Worm (Caenorhabditis elegans) whole organism, late embryonic: ENCODE measurements around the gene T27E4.5.

Experiments
- C08G9.2 ChIP-seq: sonication (generic microtip); optimal IDR thresholded peaks from 2 replicates; lab custom pipeline; 2016; ENCODE audit warnings: mild to moderate bottlenecking, missing genetic modification characterization, moderate library complexity, missing compliant biosample characterization
- K02D7.2 ChIP-seq: sonication (generic microtip); optimal IDR thresholded peaks from 2 replicates; lab custom pipeline; 2017; ENCODE audit warnings: mild to moderate bottlenecking, missing genetic modification characterization, missing compliant biosample characterization
- T23F11.4 ChIP-seq: fragments of 200-800 bp; sonication (Bioruptor generic); optimal IDR thresholded peaks from 2 replicates; lab custom pipeline; 2018; ENCODE audit warnings: mild to moderate bottlenecking, missing genetic modification characterization, missing compliant biosample characterization
- Y22D7AL.16 ChIP-seq: sonication (generic microtip); optimal IDR thresholded peaks from 2 replicates; lab custom pipeline; 2016; ENCODE audit warnings: missing genetic modification characterization, missing compliant biosample characterization
- ahr-1 ChIP-seq: sonication (generic microtip); optimal IDR thresholded peaks from 2 replicates; lab custom pipeline; 2016; ENCODE audit warnings: missing genetic modification characterization, missing compliant biosample characterization
- ceh-14 ChIP-seq: sonication (generic microtip); optimal IDR thresholded peaks from 2 replicates; lab custom pipeline; 2016; ENCODE audit warnings: missing genotype, missing genetic modification characterization, missing compliant biosample characterization
- ceh-18 ChIP-seq: sonication (generic microtip); optimal IDR thresholded peaks from 2 replicates; lab custom pipeline; 2016; ENCODE audit warnings: missing genetic modification characterization, missing compliant biosample characterization
- ceh-24 ChIP-seq: sonication (generic microtip); optimal IDR thresholded peaks from 2 replicates; lab custom pipeline; 2016; ENCODE audit warnings: mild to moderate bottlenecking, missing genetic modification characterization, missing compliant biosample characterization
- ceh-31 ChIP-seq: sonication (generic microtip); optimal IDR thresholded peaks from 2 replicates; lab custom pipeline; 2016; ENCODE audit warnings: missing genetic modification characterization, missing compliant biosample characterization
- ceh-48 ChIP-seq: sonication (generic microtip); optimal IDR thresholded peaks from 2 replicates; lab custom pipeline; 2016; ENCODE audit warnings: missing genetic modification characterization, inconsistent platforms, missing compliant biosample characterization
- ceh-9 ChIP-seq: sonication (generic microtip); optimal IDR thresholded peaks from 2 replicates; lab custom pipeline; 2016; ENCODE audit warnings: mild to moderate bottlenecking, missing genetic modification characterization, inconsistent platforms, missing compliant biosample characterization
- dve-1 ChIP-seq: sonication (generic microtip); optimal IDR thresholded peaks from 2 replicates; lab custom pipeline; 2017; ENCODE audit warnings: antibody characterized with exemption, mild to moderate bottlenecking, missing genetic modification characterization, missing compliant biosample characterization
- elt-4 ChIP-seq: sonication (generic microtip); optimal IDR thresholded peaks from 2 replicates; lab custom pipeline; 2016; ENCODE audit warnings: missing genetic modification characterization, missing compliant biosample characterization
- ets-4 ChIP-seq: sonication (generic microtip); optimal IDR thresholded peaks from 2 replicates; lab custom pipeline; 2016; ENCODE audit warnings: missing genetic modification characterization, missing compliant biosample characterization
- eyg-1 ChIP-seq: sonication (generic microtip); optimal IDR thresholded peaks from 2 replicates; lab custom pipeline; 2016; ENCODE audit warnings: missing genotype, missing genetic modification characterization, missing compliant biosample characterization
- hlh-13 ChIP-seq: fragments of 200-800 bp; sonication (Bioruptor generic); optimal IDR thresholded peaks from 2 replicates; lab custom pipeline; 2018; ENCODE audit warnings: mild to moderate bottlenecking, missing genetic modification characterization, missing compliant biosample characterization
- hlh-8 ChIP-seq: sonication (generic microtip); optimal IDR thresholded peaks from 2 replicates; lab custom pipeline; 2016; ENCODE audit warnings: missing genotype, missing genetic modification characterization, missing compliant biosample characterization
- lim-6 ChIP-seq: sonication (generic microtip); optimal IDR thresholded peaks from 2 replicates; lab custom pipeline; 2016; ENCODE audit warnings: missing genetic modification characterization, missing compliant biosample characterization
- lin-11 ChIP-seq: fragments of 200-800 bp; sonication (Bioruptor generic); optimal IDR thresholded peaks from 2 replicates; lab custom pipeline; 2018; ENCODE audit warnings: mild to moderate bottlenecking, missing genetic modification characterization, missing compliant biosample characterization
- madf-2 ChIP-seq: sonication (generic microtip); optimal IDR thresholded peaks from 2 replicates; lab custom pipeline; 2017; ENCODE audit warnings: missing genetic modification characterization, missing compliant biosample characterization
- nfya-1 ChIP-seq: sonication (generic microtip); optimal IDR thresholded peaks from 2 replicates; lab custom pipeline; 2017; ENCODE audit warnings: missing genetic modification characterization, mild to moderate bottlenecking, missing compliant biosample characterization, antibody characterized with exemption, moderate library complexity
- nhr-11 ChIP-seq: fragments of 150-350 bp; optimal IDR thresholded peaks from 2 replicates; lab custom pipeline; 2014; ENCODE audit warnings: missing biosample characterization, missing genetic modification characterization
- odd-2 ChIP-seq: sonication (generic microtip); optimal IDR thresholded peaks from 2 replicates; lab custom pipeline; 2017; ENCODE audit warnings: antibody characterized with exemption, mild to moderate bottlenecking, missing genetic modification characterization, missing compliant biosample characterization
- pag-3 ChIP-seq: sonication (generic microtip); optimal IDR thresholded peaks from 2 replicates; lab custom pipeline; 2016; ENCODE audit warnings: missing compliant biosample characterization, missing genetic modification characterization, borderline replicate concordance
- pat-9 ChIP-seq: fragments of 200-800 bp; sonication (Bioruptor generic); optimal IDR thresholded peaks from 2 replicates; lab custom pipeline; 2018; ENCODE audit warnings: mild to moderate bottlenecking, missing genetic modification characterization, moderate library complexity, missing compliant biosample characterization
- pax-1 ChIP-seq: fragments of 150-350 bp; optimal IDR thresholded peaks from 2 replicates; lab custom pipeline; 2014; ENCODE audit warnings: missing biosample characterization, missing genetic modification characterization
- pqm-1 ChIP-seq: sonication (generic microtip); optimal IDR thresholded peaks from 2 replicates; lab custom pipeline; 2016; ENCODE audit warnings: missing genetic modification characterization, missing compliant biosample characterization
- pros-1 ChIP-seq: fragments of 150-350 bp; optimal IDR thresholded peaks from 2 replicates; lab custom pipeline; 2014; ENCODE audit warnings: missing biosample characterization, missing genetic modification reagents, missing genetic modification characterization
- sox-4 ChIP-seq: sonication (generic microtip); optimal IDR thresholded peaks from 2 replicates; lab custom pipeline; 2017; ENCODE audit warnings: mild to moderate bottlenecking, missing genetic modification characterization, inconsistent platforms, missing compliant biosample characterization
- unc-3 ChIP-seq, 2 experiments: fragments of 200-800 bp in 1 of 2; sonication (Bioruptor generic) in 1 of 2; sonication (generic microtip) in 1 of 2; conservative IDR thresholded peaks in 1 of 2; optimal IDR thresholded peaks in 1 of 2; 2 replicates each; pipeline versions ENCODE4 v1.3.6 to Lab custom; 2016 to 2022; ENCODE audit warnings: missing compliant biosample characterization in 2 of 2, missing genetic modification characterization in 2 of 2, missing genetic modification reagents in 1 of 2
- unc-42 ChIP-seq: sonication (generic microtip); optimal IDR thresholded peaks from 2 replicates; lab custom pipeline; 2016; ENCODE audit warnings: missing genotype, missing genetic modification characterization, missing compliant biosample characterization
- unc-55 ChIP-seq: sonication (generic microtip); optimal IDR thresholded peaks from 2 replicates; lab custom pipeline; 2017; ENCODE audit warnings: missing biosample characterization, missing genetic modification reagents, missing genetic modification characterization
- zip-5 ChIP-seq: sonication (generic microtip); optimal IDR thresholded peaks from 2 replicates; lab custom pipeline; 2016; ENCODE audit warnings: missing genetic modification characterization, missing compliant biosample characterization
- ztf-16 ChIP-seq: sonication (generic microtip); optimal IDR thresholded peaks from 2 replicates; lab custom pipeline; 2017; ENCODE audit warnings: missing genetic modification characterization, missing compliant biosample characterization

Gene T27E4.5

DNA sequence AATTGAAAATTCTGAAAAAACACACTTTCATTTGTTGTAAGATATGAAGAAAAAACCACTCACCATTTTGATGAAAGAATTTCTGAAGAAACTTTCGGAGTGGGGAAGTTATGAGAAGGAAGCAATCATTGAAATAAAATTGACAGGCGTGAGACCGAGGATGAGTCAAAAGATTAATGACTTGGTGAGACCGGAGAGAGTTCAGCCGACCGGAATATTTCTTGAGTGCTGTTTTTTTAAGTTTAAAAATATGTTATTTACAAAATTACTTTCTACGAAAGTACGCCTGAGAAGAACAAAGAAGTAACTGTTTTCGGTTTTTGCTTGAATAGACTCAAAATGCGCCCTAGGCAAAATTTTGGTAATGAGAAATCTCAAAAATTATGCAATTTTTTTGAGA, 13.3 kb downstream of the T27E4.5 start, which contains the start of gene C25E10.10:
Gene C25E10.10 (minus strand): TSS at position 101 of the 400 bp plus-strand sequence.
- TF ChIP-seq pqm-1, result no peak
- TF ChIP-seq T23F11.4, result no peak
- TF ChIP-seq unc-55, result no peak
- TF ChIP-seq pax-1 (tag; lab: Kevin White, UChicago), result no peak
- no peak for TF ChIP-seq hlh-8
- TF ChIP-seq lin-11 (tag; lab: Kevin White, UChicago), result no peak
- no peak for TF ChIP-seq nfya-1 (tag; lab: Kevin White, UChicago)
- no peak for TF ChIP-seq nhr-11
- TF ChIP-seq madf-2 (tag; lab: Kevin White, UChicago), result no peak
- no peak for TF ChIP-seq unc-42 (tag; lab: Kevin White, UChicago)
- no peak for TF ChIP-seq ets-4
- no peak for TF ChIP-seq K02D7.2 (tag; lab: Kevin White, UChicago)
- TF ChIP-seq pros-1, result no peak
- no peak for TF ChIP-seq ceh-14 (tag; lab: Kevin White, UChicago)
- no peak for TF ChIP-seq dve-1
- TF ChIP-seq lim-6 (tag; lab: Kevin White, UChicago), result no peak
- no peak for TF ChIP-seq sox-4 (tag; lab: Kevin White, UChicago)
- TF ChIP-seq, all 69 proteins: peak for 0

DNA sequence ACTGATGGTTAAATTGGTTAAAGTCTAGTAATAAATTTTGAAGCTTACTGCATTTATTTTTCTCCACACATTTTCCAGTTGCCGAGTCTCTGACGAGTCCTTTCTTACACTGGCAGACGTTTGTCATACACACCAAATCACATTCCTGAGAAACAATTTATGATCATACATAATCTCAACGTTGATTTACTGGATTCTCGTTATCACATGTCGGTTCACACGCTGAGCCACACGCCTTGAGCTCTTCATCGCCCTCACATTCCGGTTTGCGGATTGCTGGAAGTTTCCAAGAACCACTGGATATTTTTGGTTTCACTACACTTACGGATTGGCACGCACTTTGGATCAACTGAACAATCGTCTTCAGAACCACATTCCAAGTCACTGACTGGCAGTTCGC, 13.9 kb downstream of the T27E4.5 start:
- TF ChIP-seq ceh-18 (tag; lab: Kevin White, UChicago) (no peak), zip-5 (no peak), ets-4 (no peak), dve-1 (no peak), elt-4 (tag; lab: Kevin White, UChicago) (no peak), eyg-1 (tag; lab: Kevin White, UChicago) (no peak), nhr-11 (no peak), unc-3 (GFP tag; conservative IDR thresholded peaks at IDR 0.05; lab: Robert Waterston, UW) (no peak), unc-3 (tag; optimal IDR thresholded peaks at IDR 0.05; lab: Kevin White, UChicago) (no peak)

DNA sequence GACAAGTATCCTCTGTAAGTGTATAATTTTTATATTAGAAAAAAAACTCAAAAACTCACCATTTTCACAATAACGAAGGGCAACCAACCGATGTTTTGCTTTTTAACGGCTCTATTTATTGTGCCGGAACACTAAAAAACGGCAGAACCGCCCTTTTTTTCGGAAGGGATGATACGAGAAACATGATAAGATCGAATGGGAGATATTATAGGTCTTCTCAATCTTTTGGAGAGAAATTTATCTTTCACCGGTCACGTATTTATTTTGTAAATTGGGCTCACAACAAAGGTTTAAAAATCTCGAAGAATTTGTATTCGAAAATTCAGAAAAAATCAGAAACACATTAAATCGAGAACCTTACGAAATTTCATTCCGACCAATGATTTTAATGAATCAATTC, 14.8 kb downstream of the T27E4.5 start, which contains the start of gene swm-1:
Gene swm-1 (minus strand): TSS at position 101 of the 400 bp plus-strand sequence.
- TF ChIP-seq nhr-11 (no peak), ceh-14 (tag; lab: Kevin White, UChicago) (no peak), pat-9 (no peak), hlh-13 (GFP tag; lab: Kevin White, UChicago) (no peak), pax-1 (tag; lab: Kevin White, UChicago) (no peak), Y22D7AL.16 (tag; lab: Kevin White, UChicago) (no peak)

DNA sequence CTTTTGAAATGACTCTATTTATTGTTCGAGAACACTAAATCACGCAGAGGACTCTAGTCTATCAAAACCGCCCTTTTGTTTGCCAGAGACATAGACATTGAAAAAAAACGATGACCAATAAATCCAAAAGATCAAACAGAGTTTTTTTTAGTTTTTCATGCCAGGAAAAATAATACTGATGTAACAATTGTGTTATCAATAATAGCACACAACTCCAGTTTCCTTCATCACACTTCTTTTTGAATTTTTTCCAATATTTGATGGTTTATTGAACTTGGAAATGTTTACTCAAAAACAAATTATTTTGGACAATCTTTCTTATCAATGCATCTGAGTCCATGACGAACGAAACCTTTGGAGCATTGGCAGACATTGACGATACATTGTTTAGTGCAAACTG, 15.6 kb downstream of the T27E4.5 start, which contains the start of gene C25E10.8:
Gene C25E10.8 (minus strand): TSS at position 101 of the 400 bp plus-strand sequence.
- no peak for TF ChIP-seq pax-1 (tag; lab: Kevin White, UChicago)
- no peak for TF ChIP-seq odd-2 (tag; lab: Kevin White, UChicago)
- TF ChIP-seq C08G9.2 (tag; lab: Kevin White, UChicago), result no peak
- TF ChIP-seq ceh-48, result no peak
- TF ChIP-seq ceh-14 (tag; lab: Kevin White, UChicago), result no peak
- TF ChIP-seq ahr-1 (tag; lab: Kevin White, UChicago), result no peak

DNA sequence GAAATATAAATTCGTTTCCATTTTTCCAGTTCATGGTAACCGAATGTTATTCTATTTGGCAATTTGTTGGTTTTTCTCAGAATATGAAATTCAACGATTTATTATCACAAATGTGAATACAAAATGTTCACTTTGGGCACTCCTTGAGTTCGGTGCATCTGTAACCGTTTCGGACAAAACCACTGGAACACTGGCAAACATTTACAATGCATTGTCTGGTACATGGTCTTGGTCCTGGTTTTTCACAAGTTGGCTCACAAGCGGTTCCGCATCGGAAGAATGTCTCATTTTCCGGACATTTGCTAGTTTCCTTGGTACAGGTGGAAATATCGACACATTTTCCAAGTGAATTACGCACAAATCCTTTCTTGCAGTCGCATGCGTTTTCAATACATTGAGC, 16.3 kb downstream of the T27E4.5 start:
- TF ChIP-seq ceh-14 (tag; lab: Kevin White, UChicago), result no peak
- no peak for TF ChIP-seq pax-1 (tag; lab: Kevin White, UChicago)
- no peak for TF ChIP-seq ceh-31 (tag; lab: Kevin White, UChicago)
- no peak for TF ChIP-seq sox-4 (tag; lab: Kevin White, UChicago)
- TF ChIP-seq pag-3, result no peak
- no peak for TF ChIP-seq ceh-24 (tag; lab: Kevin White, UChicago)
- no peak for TF ChIP-seq lim-6 (tag; lab: Kevin White, UChicago)
- no peak for TF ChIP-seq Y22D7AL.16 (tag; lab: Kevin White, UChicago)
- no peak for TF ChIP-seq ztf-16 (tag; lab: Kevin White, UChicago)
- TF ChIP-seq ceh-9 (tag; lab: Kevin White, UChicago), result no peak
- TF ChIP-seq hlh-13 (GFP tag; lab: Kevin White, UChicago), result no peak
- TF ChIP-seq, all 69 proteins: peak for 0
